Fruit fly (Drosophila melanogaster) whole organism, embryonic: Measurements from ENCODE around the gene Kat60.

Source experiments
- Ada2b ChIP-seq: fragments of 200-800 bp; sonication (Bioruptor generic); IDR thresholded peaks from 2 replicates; pipeline ENCODE4 v1.3.6; 2022; ENCODE audit warnings: missing biosample characterization, missing genetic modification characterization
- Asciz ChIP-seq: fragments of 200-800 bp; sonication (Bioruptor generic); optimal IDR thresholded peaks from 2 replicates; lab custom pipeline; 2017; ENCODE audit warnings: missing biosample characterization, mild to moderate bottlenecking, missing genetic modification characterization, missing genetic modification reagents
- CG10267 ChIP-seq: fragments of 200-800 bp; sonication (Bioruptor generic); optimal IDR thresholded peaks from 2 replicates; lab custom pipeline; 2018; ENCODE audit warnings: missing biosample characterization, mild to moderate bottlenecking, missing genetic modification characterization, moderate library complexity
- CG11093 ChIP-seq: fragments of 200-800 bp; sonication (Bioruptor generic); IDR thresholded peaks from 3 replicates; pipeline ENCODE4 v1.3.6; 2022; ENCODE audit warnings: missing biosample characterization, missing genetic modification characterization
- CG12659 ChIP-seq: fragments of 200-800 bp; sonication (Bioruptor generic); optimal IDR thresholded peaks from 3 replicates; lab custom pipeline; 2017; ENCODE audit warnings: mild to moderate bottlenecking, missing biosample characterization, missing genetic modification reagents, missing genetic modification characterization
- CG15601 ChIP-seq: fragments of 200-800 bp; sonication (Bioruptor generic); optimal IDR thresholded peaks from 3 replicates; lab custom pipeline; 2019; ENCODE audit warnings: missing biosample characterization, mild to moderate bottlenecking, missing genetic modification characterization, moderate library complexity
- CG16813 ChIP-seq: fragments of 200-800 bp; sonication (Bioruptor generic); IDR thresholded peaks from 3 replicates; pipeline ENCODE4 v1.3.6; 2022; ENCODE audit warnings: missing biosample characterization, missing genetic modification characterization; ENCODE audit not compliant: partially characterized antibody
- CG16863 ChIP-seq: fragments of 200-800 bp; sonication (Bioruptor generic); optimal IDR thresholded peaks from 3 replicates; lab custom pipeline; 2016; ENCODE audit warnings: missing biosample characterization, missing genetic modification characterization
- CG17385 ChIP-seq: fragments of 200-800 bp; sonication (Bioruptor generic); optimal IDR thresholded peaks from 3 replicates; lab custom pipeline; 2018; ENCODE audit warnings: missing biosample characterization, mild to moderate bottlenecking, missing genetic modification characterization
- CG18764 ChIP-seq: fragments of 200-800 bp; sonication (Bioruptor generic); optimal IDR thresholded peaks from 3 replicates; lab custom pipeline; 2016; ENCODE audit warnings: missing biosample characterization, missing genetic modification characterization
- CG34422 ChIP-seq: fragments of 200-800 bp; sonication (Bioruptor generic); IDR thresholded peaks from 3 replicates; pipeline ENCODE4 v1.3.6; 2022; ENCODE audit warnings: missing biosample characterization, missing genetic modification characterization
- CG6175 ChIP-seq: fragments of 200-800 bp; sonication (Bioruptor generic); IDR thresholded peaks from 3 replicates; pipeline ENCODE4 v1.3.6; 2022; ENCODE audit warnings: missing biosample characterization, missing genetic modification characterization
- CG6654 ChIP-seq: fragments of 200-800 bp; sonication (Bioruptor generic); optimal IDR thresholded peaks from 2 replicates; lab custom pipeline; 2017; ENCODE audit warnings: missing biosample characterization, mild to moderate bottlenecking, missing genetic modification characterization
- CG7271 ChIP-seq: fragments of 200-800 bp; sonication (Bioruptor generic); optimal IDR thresholded peaks from 2 replicates; lab custom pipeline; 2018; ENCODE audit warnings: missing biosample characterization, mild to moderate bottlenecking, missing genetic modification characterization, moderate library complexity
- HLHmδ ChIP-seq: fragments of 200-800 bp; sonication (Bioruptor generic); optimal IDR thresholded peaks from 2 replicates; lab custom pipeline; 2018; ENCODE audit warnings: missing biosample characterization, mild to moderate bottlenecking, missing genetic modification characterization, moderate library complexity
- HmgZ ChIP-seq: fragments of 200-800 bp; sonication (Bioruptor generic); optimal IDR thresholded peaks from 2 replicates; lab custom pipeline; 2018; ENCODE audit warnings: missing biosample characterization, mild to moderate bottlenecking, missing genetic modification characterization
- Hr39 ChIP-seq: fragments of >200 bp; optimal IDR thresholded peaks from 2 replicates; lab custom pipeline; 2017
- Hsf ChIP-seq: fragments of 200-800 bp; sonication (Bioruptor generic); optimal IDR thresholded peaks from 3 replicates; lab custom pipeline; 2016; ENCODE audit warnings: missing biosample characterization, missing genetic modification characterization
- Meics ChIP-seq: fragments of 200-800 bp; sonication (Bioruptor generic); optimal IDR thresholded peaks from 2 replicates; lab custom pipeline; 2017; ENCODE audit warnings: missing biosample characterization, mild to moderate bottlenecking, missing genetic modification characterization
- Nf-YB ChIP-seq: fragments of 200-800 bp; sonication (Bioruptor generic); optimal IDR thresholded peaks from 3 replicates; lab custom pipeline; 2019; ENCODE audit warnings: missing biosample characterization, mild to moderate bottlenecking, missing genetic modification characterization, moderate library complexity
- Sox102F ChIP-seq: fragments of 200-800 bp; sonication (Bioruptor generic); optimal IDR thresholded peaks from 2 replicates; lab custom pipeline; 2018; ENCODE audit warnings: missing biosample characterization, mild to moderate bottlenecking, missing genetic modification characterization, moderate library complexity
- Ssrp ChIP-seq: fragments of 200-800 bp; sonication (Bioruptor generic); optimal IDR thresholded peaks from 2 replicates; lab custom pipeline; 2018; ENCODE audit warnings: missing biosample characterization, mild to moderate bottlenecking, missing genetic modification characterization, moderate library complexity
- Xbp1 ChIP-seq: fragments of 200-800 bp; sonication (Bioruptor generic); optimal IDR thresholded peaks from 3 replicates; lab custom pipeline; 2016; ENCODE audit warnings: missing biosample characterization, mild to moderate bottlenecking, missing genetic modification characterization
- ara ChIP-seq: fragments of 200-800 bp; sonication (Bioruptor generic); IDR thresholded peaks from 2 replicates; pipeline ENCODE4 v1.3.6; 2022; ENCODE audit warnings: missing biosample characterization, missing genetic modification characterization
- corto ChIP-seq: fragments of 200-800 bp; sonication (Bioruptor generic); optimal IDR thresholded peaks from 2 replicates; lab custom pipeline; 2016; ENCODE audit warnings: missing biosample characterization, mild to moderate bottlenecking, missing genetic modification characterization, moderate library complexity
- cwo ChIP-seq: fragments of 200-800 bp; sonication (Bioruptor generic); optimal IDR thresholded peaks from 3 replicates; lab custom pipeline; 2017; ENCODE audit warnings: missing biosample characterization, missing genetic modification characterization, mild to moderate bottlenecking, moderate library complexity, missing genetic modification reagents
- esg ChIP-seq: fragments of 200-800 bp; sonication (Bioruptor generic); conservative IDR thresholded peaks from 2 replicates; pipeline ENCODE4 v1.3.6; 2022; ENCODE audit warnings: missing biosample characterization, missing genetic modification characterization
- ewg ChIP-seq: fragments of 200-800 bp; sonication (Bioruptor generic); optimal IDR thresholded peaks from 3 replicates; lab custom pipeline; 2017; ENCODE audit warnings: mild to moderate bottlenecking, missing biosample characterization, missing genetic modification reagents, missing genetic modification characterization
- exex ChIP-seq: fragments of 200-800 bp; sonication (Bioruptor generic); optimal IDR thresholded peaks from 4 replicates; lab custom pipeline; 2018; ENCODE audit warnings: missing biosample characterization, mild to moderate bottlenecking, missing genetic modification characterization, moderate library complexity
- gfzf ChIP-seq: fragments of 200-800 bp; sonication (Bioruptor generic); optimal IDR thresholded peaks from 2 replicates; lab custom pipeline; 2016; ENCODE audit warnings: missing biosample characterization, mild to moderate bottlenecking, missing genetic modification characterization, moderate library complexity
- grn ChIP-seq: fragments of 200-800 bp; sonication (Bioruptor generic); optimal IDR thresholded peaks from 3 replicates; lab custom pipeline; 2017; ENCODE audit warnings: missing biosample characterization, missing genetic modification characterization
- gt ChIP-seq: fragments of 200-800 bp; sonication (Bioruptor generic); IDR thresholded peaks from 2 replicates; pipeline ENCODE4 v1.3.6; 2022; ENCODE audit warnings: missing biosample characterization, missing genetic modification characterization
- ken ChIP-seq: fragments of 200-800 bp; sonication (Bioruptor generic); IDR thresholded peaks from 3 replicates; pipeline ENCODE4 v1.3.6; 2022; ENCODE audit warnings: missing biosample characterization, missing genetic modification characterization
- maf-S ChIP-seq: fragments of 200-800 bp; sonication (Bioruptor generic); optimal IDR thresholded peaks from 2 replicates; lab custom pipeline; 2016; ENCODE audit warnings: missing biosample characterization, missing genetic modification characterization
- mirr ChIP-seq: fragments of 200-800 bp; sonication (Bioruptor generic); optimal IDR thresholded peaks from 3 replicates; lab custom pipeline; 2018; ENCODE audit warnings: missing biosample characterization, mild to moderate bottlenecking, missing genetic modification characterization
- nom ChIP-seq: fragments of 200-800 bp; sonication (Bioruptor generic); optimal IDR thresholded peaks from 2 replicates; lab custom pipeline; 2017; ENCODE audit warnings: missing biosample characterization, missing genetic modification characterization, mild to moderate bottlenecking, moderate library complexity, missing genetic modification reagents
- onecut ChIP-seq: fragments of 200-800 bp; sonication (Bioruptor generic); IDR thresholded peaks from 2 replicates; pipeline ENCODE4 v1.3.6; 2022; ENCODE audit warnings: missing biosample characterization, missing genetic modification characterization
- otp ChIP-seq: fragments of 200-800 bp; sonication (Bioruptor generic); IDR thresholded peaks from 3 replicates; pipeline ENCODE4, ENCODE4 v1.3.6; 2022; ENCODE audit warnings: missing biosample characterization, missing genetic modification characterization
- pb ChIP-seq: fragments of 200-800 bp; sonication (Bioruptor generic); optimal IDR thresholded peaks from 3 replicates; lab custom pipeline; 2016; ENCODE audit warnings: missing biosample characterization, missing genetic modification characterization
- rib ChIP-seq: fragments of 200-800 bp; sonication (Bioruptor generic); IDR thresholded peaks from 2 replicates; pipeline ENCODE4 v1.3.6; 2022; ENCODE audit warnings: missing biosample characterization, missing genetic modification characterization
- run ChIP-seq: fragments of 200-800 bp; sonication (Bioruptor generic); optimal IDR thresholded peaks from 3 replicates; lab custom pipeline; 2018; ENCODE audit warnings: missing biosample characterization, mild to moderate bottlenecking, missing genetic modification characterization
- sens ChIP-seq: fragments of 200-800 bp; sonication (Bioruptor generic); peaks from one replicate; lab custom pipeline; 2016; ENCODE audit warnings: missing biosample characterization, missing genetic modification characterization
- slp2 ChIP-seq: fragments of 200-800 bp; sonication (Bioruptor generic); optimal IDR thresholded peaks from 2 replicates; lab custom pipeline; 2016; ENCODE audit warnings: missing biosample characterization, missing genetic modification characterization
- stc ChIP-seq: fragments of 200-800 bp; sonication (Bioruptor generic); IDR thresholded peaks from 2 replicates; pipeline ENCODE4 v1.3.6; 2022; ENCODE audit warnings: missing biosample characterization, missing genetic modification characterization
- tio ChIP-seq: fragments of 200-800 bp; sonication (Bioruptor generic); optimal IDR thresholded peaks from 2 replicates; lab custom pipeline; 2017; ENCODE audit warnings: missing biosample characterization, missing genetic modification characterization, inconsistent platforms
- tx ChIP-seq: fragments of 200-800 bp; sonication (Bioruptor generic); optimal IDR thresholded peaks from 2 replicates; lab custom pipeline; 2016; ENCODE audit warnings: missing biosample characterization, missing genetic modification characterization
- vfl ChIP-seq: fragments of 200-800 bp; sonication (Bioruptor generic); optimal IDR thresholded peaks from 2 replicates; lab custom pipeline; 2016; ENCODE audit warnings: missing biosample characterization, missing genetic modification characterization
- yki ChIP-seq: fragments of >200 bp; optimal IDR thresholded peaks from 3 replicates; lab custom pipeline; 2018
- zen ChIP-seq: fragments of 200-800 bp; sonication (Bioruptor generic); optimal IDR thresholded peaks from 3 replicates; lab custom pipeline; 2018; ENCODE audit warnings: missing biosample characterization, mild to moderate bottlenecking, missing genetic modification characterization, moderate library complexity

Gene Kat60

dm6 chr3R:5215334-5216307 lies 16.4 kb downstream of the Kat60 start (continued):
- TF ChIP-seq Asciz (GFP tag; lab: Kevin White, UChicago): peak; percentile 100
- TF ChIP-seq zen: peak; percentile 89
- peak; percentile 93 for TF ChIP-seq Hsf
- TF ChIP-seq Nf-YB (GFP tag; lab: Kevin White, UChicago): peak; percentile 87
- TF ChIP-seq pb (GFP tag; lab: Kevin White, UChicago): peak; percentile 98
- TF ChIP-seq run: peak; percentile 93
- TF ChIP-seq gt (GFP tag; lab: Robert Waterston, UW): peak; percentile 94
- peak; percentile 92 for TF ChIP-seq tx
- TF ChIP-seq gfzf: peak; percentile 45
- peak; percentile 99 for TF ChIP-seq HLHmδ (GFP tag; lab: Kevin White, UChicago)
- peak; percentile 98 for TF ChIP-seq ken
- TF ChIP-seq CG16863 (GFP tag; lab: Kevin White, UChicago): peak; percentile 99
- peak; percentile 83 for TF ChIP-seq vfl (GFP tag; lab: Kevin White, UChicago)
- TF ChIP-seq yki (lab: Kevin White, UChicago): no peak
- TF ChIP-seq grn (GFP tag; lab: Kevin White, UChicago): peak; percentile 100
- peak; percentile 93 for TF ChIP-seq CG11093 (GFP tag; lab: Robert Waterston, UW)
- peak; percentile 98 for TF ChIP-seq tio (GFP tag; lab: Kevin White, UChicago)
- TF ChIP-seq exex (tag; lab: Kevin White, UChicago): peak; percentile 74
- TF ChIP-seq HmgZ: peak; percentile 93
- no peak for TF ChIP-seq Hr39 (lab: Kevin White, UChicago)
- peak; percentile 33; the same call in 1 of the 2 replicates for TF ChIP-seq esg
- TF ChIP-seq Sox102F (GFP tag; lab: Kevin White, UChicago): peak; percentile 96
- peak; percentile 97 for TF ChIP-seq onecut (GFP tag; lab: Robert Waterston, UW)
- TF ChIP-seq CG6654: peak; percentile 84
- peak; percentile 64 for TF ChIP-seq cwo (GFP tag; lab: Kevin White, UChicago)
- TF ChIP-seq CG15601 (tag; lab: Kevin White, UChicago): peak; percentile 99
- peak; percentile 95 for TF ChIP-seq stc
- peak; percentile 86 for TF ChIP-seq Xbp1 (GFP tag; lab: Kevin White, UChicago)
- TF ChIP-seq Meics (GFP tag; lab: Kevin White, UChicago): peak; percentile 70
- TF ChIP-seq CG12659 (GFP tag; lab: Kevin White, UChicago): peak; percentile 87
- TF ChIP-seq ara (GFP tag; lab: Robert Waterston, UW): peak; percentile 99
- peak; percentile 89 for TF ChIP-seq nom (GFP tag; lab: Kevin White, UChicago)
- peak; percentile 63 for TF ChIP-seq Ssrp (tag; lab: Kevin White, UChicago)
- TF ChIP-seq otp (GFP tag; lab: Robert Waterston, UW): peak; percentile 100
- peak; percentile 92 for TF ChIP-seq CG7271 (tag; lab: Kevin White, UChicago)
- peak; percentile 97 for TF ChIP-seq slp2 (GFP tag; lab: Kevin White, UChicago)
- peak; percentile 97 for TF ChIP-seq ewg (GFP tag; lab: Kevin White, UChicago)
- peak; percentile 83 for TF ChIP-seq CG10267
- TF ChIP-seq mirr: peak; percentile 21
- TF ChIP-seq CG34422 (GFP tag; lab: Robert Waterston, UW): peak; percentile 82
- no peak for TF ChIP-seq CG16813
- TF ChIP-seq CG17385: peak; percentile 87
- peak; percentile 67; the same call in 2 of the 3 replicates for TF ChIP-seq CG6175
- peak; percentile 99 for TF ChIP-seq CG18764 (GFP tag; lab: Kevin White, UChicago)
- peak; percentile 84 for TF ChIP-seq corto (GFP tag; lab: Kevin White, UChicago)
- TF ChIP-seq sens (GFP tag; lab: Kevin White, UChicago): peak; percentile 100
- TF ChIP-seq Ada2b (GFP tag; lab: Robert Waterston, UW): peak; percentile 82
- TF ChIP-seq maf-S: peak; percentile 98
- peak; percentile 84 for TF ChIP-seq rib (GFP tag; lab: Robert Waterston, UW)
